Worm (Caenorhabditis elegans) whole organism, mixed stage, embryonic: ENCODE results near the gene degt-1.

Experiments used
- M03D4.4 ChIP-seq: sonication (generic microtip); optimal IDR thresholded peaks from 2 replicates; lab custom pipeline; 2017; ENCODE audit warnings: mild to moderate bottlenecking, missing genetic modification characterization, missing compliant biosample characterization
- bed-3 ChIP-seq: fragments of 200-800 bp; sonication (Bioruptor generic); optimal IDR thresholded peaks from 3 replicates; lab custom pipeline; 2018; ENCODE audit warnings: mild to moderate bottlenecking, missing genetic modification characterization, moderate library complexity, missing compliant biosample characterization
- blmp-1 ChIP-seq: fragments of 150-350 bp; optimal IDR thresholded peaks from 2 replicates; lab custom pipeline; 2014; ENCODE audit warnings: missing biosample characterization, missing genetic modification characterization
- ceh-43 ChIP-seq: fragments of 200-800 bp; sonication (Bioruptor generic); optimal IDR thresholded peaks from 2 replicates; lab custom pipeline; 2018; ENCODE audit warnings: mild to moderate bottlenecking, missing genetic modification characterization, moderate library complexity, missing compliant biosample characterization
- ceh-83 ChIP-seq: fragments of 200-800 bp; sonication (Bioruptor generic); optimal IDR thresholded peaks from 2 replicates; lab custom pipeline; 2018; ENCODE audit warnings: mild to moderate bottlenecking, missing genetic modification characterization, missing compliant biosample characterization
- ces-1 ChIP-seq: fragments of 150-350 bp; optimal IDR thresholded peaks from 2 replicates; lab custom pipeline; 2014; ENCODE audit warnings: missing biosample characterization, missing genetic modification reagents, missing genetic modification characterization
- drap-1 ChIP-seq: fragments of 200-800 bp; sonication (Bioruptor generic); optimal IDR thresholded peaks from 3 replicates; lab custom pipeline; 2018; ENCODE audit warnings: mild to moderate bottlenecking, missing genetic modification characterization, missing compliant biosample characterization
- elt-1 ChIP-seq: sonication (generic microtip); optimal IDR thresholded peaks from 2 replicates; lab custom pipeline; 2017; ENCODE audit warnings: missing genetic modification characterization, mild to moderate bottlenecking, missing compliant biosample characterization, antibody characterized with exemption, moderate library complexity, borderline replicate concordance; ENCODE audit not compliant: insufficient read depth
- elt-3 ChIP-seq: fragments of 150-350 bp; optimal IDR thresholded peaks from 2 replicates; lab custom pipeline; 2014; ENCODE audit warnings: missing biosample characterization, missing genetic modification characterization
- flh-1 ChIP-seq: fragments of 200-800 bp; sonication (Bioruptor generic); optimal IDR thresholded peaks from 2 replicates; lab custom pipeline; 2018; ENCODE audit warnings: mild to moderate bottlenecking, missing genetic modification characterization, moderate library complexity, missing compliant biosample characterization
- hlh-1 ChIP-seq: fragments of 150-350 bp; optimal IDR thresholded peaks from 2 replicates; lab custom pipeline; 2014; ENCODE audit warnings: missing biosample characterization, missing genetic modification reagents, missing genetic modification characterization
- lin-13 ChIP-seq: fragments of 150-350 bp; optimal IDR thresholded peaks from 2 replicates; lab custom pipeline; 2014; ENCODE audit warnings: missing biosample characterization, missing genetic modification characterization
- lin-32 ChIP-seq: fragments of 200-800 bp; sonication (Bioruptor generic); optimal IDR thresholded peaks from 2 replicates; lab custom pipeline; 2018; ENCODE audit warnings: mild to moderate bottlenecking, missing genetic modification characterization, missing compliant biosample characterization
- mep-1 ChIP-seq: fragments of 150-350 bp; optimal IDR thresholded peaks from 2 replicates; lab custom pipeline; 2017; ENCODE audit warnings: missing biosample characterization, missing genetic modification reagents, missing genetic modification characterization, inconsistent platforms
- mls-2 ChIP-seq: sonication (generic microtip); optimal IDR thresholded peaks from 2 replicates; lab custom pipeline; 2016; ENCODE audit warnings: mild to moderate bottlenecking, missing genetic modification characterization, moderate library complexity, missing compliant biosample characterization
- nhr-2 ChIP-seq: fragments of 150-350 bp; optimal IDR thresholded peaks from 2 replicates; lab custom pipeline; 2014; ENCODE audit warnings: missing biosample characterization, missing genetic modification characterization
- nhr-237 ChIP-seq: fragments of 150-350 bp; optimal IDR thresholded peaks from 2 replicates; lab custom pipeline; 2014; ENCODE audit warnings: missing biosample characterization, missing genetic modification characterization
- nhr-28 ChIP-seq: fragments of 150-350 bp; optimal IDR thresholded peaks from 2 replicates; lab custom pipeline; 2014; ENCODE audit warnings: missing biosample characterization, missing genetic modification characterization
- pha-4 ChIP-seq: fragments of 150-350 bp; optimal IDR thresholded peaks from 2 replicates; lab custom pipeline; 2018; ENCODE audit warnings: missing biosample characterization, missing genetic modification reagents, missing genetic modification characterization
- sem-2 ChIP-seq: fragments of 200-800 bp; sonication (Bioruptor generic); optimal IDR thresholded peaks from 2 replicates; lab custom pipeline; 2018; ENCODE audit warnings: mild to moderate bottlenecking, missing genetic modification characterization, missing compliant biosample characterization
- snpc-4 ChIP-seq: fragments of 150-350 bp; optimal IDR thresholded peaks from 2 replicates; lab custom pipeline; 2014; ENCODE audit warnings: missing biosample characterization, missing genetic modification characterization
- sptf-1 ChIP-seq: sonication (generic microtip); optimal IDR thresholded peaks from 2 replicates; lab custom pipeline; 2017; ENCODE audit warnings: mild to moderate bottlenecking, missing genetic modification characterization, moderate library complexity, missing compliant biosample characterization
- tbx-8 ChIP-seq: fragments of 200-800 bp; sonication (Bioruptor generic); optimal IDR thresholded peaks from 2 replicates; lab custom pipeline; 2018; ENCODE audit warnings: mild to moderate bottlenecking, missing genetic modification characterization, moderate library complexity, missing compliant biosample characterization
- unc-120 ChIP-seq: sonication (generic microtip); optimal IDR thresholded peaks from 2 replicates; lab custom pipeline; 2017; ENCODE audit warnings: missing genetic modification characterization, missing compliant biosample characterization; ENCODE audit not compliant: poor library complexity, severe bottlenecking
- unc-39 ChIP-seq: fragments of 150-350 bp; optimal IDR thresholded peaks from 2 replicates; lab custom pipeline; 2014; ENCODE audit warnings: missing biosample characterization, missing genetic modification characterization
- unc-62 ChIP-seq: fragments of 150-350 bp; optimal IDR thresholded peaks from 2 replicates; lab custom pipeline; 2014; ENCODE audit warnings: missing biosample characterization, missing genetic modification reagents, missing genetic modification characterization
- zip-8 ChIP-seq: fragments of 150-350 bp; optimal IDR thresholded peaks from 2 replicates; lab custom pipeline; 2014; ENCODE audit warnings: missing biosample characterization, missing genetic modification characterization
- ztf-11 ChIP-seq: fragments of 150-350 bp; optimal IDR thresholded peaks from 2 replicates; lab custom pipeline; 2014; ENCODE audit warnings: missing biosample characterization, missing genetic modification characterization

The degt-1 gene

DNA sequence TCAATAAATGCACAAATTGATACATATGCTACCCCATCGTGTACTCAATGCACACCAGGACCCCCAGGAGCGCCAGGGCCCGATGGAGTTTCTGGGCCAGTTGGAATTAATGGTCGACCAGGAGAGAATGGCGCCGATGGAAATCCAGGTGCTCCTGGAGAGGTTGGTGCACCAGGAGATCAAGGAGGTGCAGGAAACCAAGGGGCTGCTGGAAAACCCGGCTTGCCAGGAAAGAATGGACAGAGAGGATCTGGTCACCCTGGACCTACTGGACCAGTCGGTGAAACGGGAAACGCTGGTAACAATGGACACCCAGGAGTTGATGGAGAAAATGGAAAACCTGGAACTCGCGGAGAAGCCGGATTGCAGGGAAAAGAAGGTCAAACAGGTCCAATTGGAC, 21.5 kb downstream of the degt-1 start:
- TF ChIP-seq zip-8 (tag; lab: Kevin White, UChicago) (no peak), flh-1 (GFP tag; lab: Kevin White, UChicago) (no peak), nhr-28 (tag; lab: Kevin White, UChicago) (no peak), mep-1 (tag; lab: Kevin White, UChicago) (no peak), nhr-237 (no peak)
- TF ChIP-seq, all 35 proteins: peak for 0

DNA sequence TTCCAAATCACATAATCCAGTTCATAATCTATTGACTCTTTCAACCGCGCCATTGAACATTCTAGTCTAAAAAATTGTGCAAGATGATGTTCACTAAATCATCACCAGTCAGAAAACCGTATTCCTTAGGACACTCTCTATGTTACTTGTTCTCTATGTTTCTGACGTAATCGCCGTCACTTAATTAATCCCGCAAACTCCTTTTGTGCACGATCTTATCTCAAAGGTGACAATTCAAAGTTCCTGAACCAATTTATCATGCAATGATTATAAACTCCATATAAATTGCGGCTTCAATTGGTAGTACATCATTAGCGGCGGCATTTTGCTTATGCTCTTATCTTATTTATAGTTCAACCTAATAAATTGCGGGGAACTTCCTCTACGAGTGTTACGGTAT, 22.7 kb downstream of the degt-1 start:
- TF ChIP-seq unc-62 (GFP tag; lab: Kevin White, UChicago) = no peak
- TF ChIP-seq nhr-2 (tag; lab: Kevin White, UChicago) = no peak

DNA sequence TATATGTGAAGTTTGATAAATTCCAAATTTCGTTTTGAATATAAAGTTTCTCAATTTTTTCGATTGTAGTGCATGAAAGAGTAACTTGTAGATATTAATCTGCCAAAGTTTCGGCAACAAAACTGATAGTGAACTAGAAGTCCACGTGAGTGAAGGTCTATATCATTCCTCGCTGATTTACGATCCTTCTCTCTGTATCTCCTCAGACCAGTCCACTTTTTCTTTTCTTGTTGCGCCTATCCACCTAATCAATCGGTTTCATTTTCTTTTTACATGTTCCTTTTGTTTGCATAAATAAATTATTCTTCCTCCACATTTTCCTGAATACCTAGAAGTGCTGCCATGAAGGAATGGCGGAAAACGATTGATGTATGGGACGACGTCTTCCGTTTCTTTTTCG, 24.0 kb downstream of the degt-1 start:
- TF ChIP-seq nhr-28 (tag; lab: Kevin White, UChicago) (no peak), zip-8 (tag; lab: Kevin White, UChicago) (no peak), lin-13 (tag; lab: Kevin White, UChicago) (no peak), sptf-1 (no peak), drap-1 (GFP tag; lab: Kevin White, UChicago) (no peak), tbx-8 (GFP tag; lab: Kevin White, UChicago) (no peak), ceh-83 (GFP tag; lab: Kevin White, UChicago) (no peak), unc-62 (GFP tag; lab: Kevin White, UChicago) (no peak), hlh-1 (no peak), flh-1 (GFP tag; lab: Kevin White, UChicago) (no peak), unc-120 (tag; lab: Kevin White, UChicago) (no peak), M03D4.4 (tag; lab: Kevin White, UChicago) (no peak), ztf-11 (no peak), mep-1 (tag; lab: Kevin White, UChicago) (no peak)
- TF ChIP-seq, all 35 proteins: peak for 0

DNA sequence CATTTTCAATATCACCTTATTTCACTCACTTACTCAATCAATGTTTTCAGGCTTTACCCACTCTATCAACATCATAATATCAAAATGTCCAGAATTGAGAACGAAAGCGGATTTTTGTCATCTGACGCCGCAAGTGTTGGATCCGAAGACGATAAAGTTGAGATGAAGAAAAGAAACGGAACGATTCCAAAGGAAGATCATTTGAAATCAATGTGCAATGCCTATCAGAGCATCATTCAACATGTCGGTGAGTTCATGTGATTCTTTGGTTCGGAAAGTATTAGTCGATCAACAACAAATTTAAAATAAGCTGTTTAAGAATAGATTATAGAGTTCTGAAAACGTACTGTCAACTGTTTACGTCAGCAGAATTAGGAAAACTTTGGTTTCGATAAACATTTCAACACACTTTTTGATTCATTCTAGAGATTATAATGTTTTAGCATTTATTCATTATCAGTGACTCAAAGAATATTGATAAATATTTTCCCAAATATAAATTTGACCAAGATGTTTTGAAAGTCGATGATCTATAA, 24.8 kb downstream of the degt-1 start, which contains the start of gene cat-4:
cat-4 (plus strand) TSS at position 51 of the 536 bp plus-strand sequence.
- no peak for TF ChIP-seq ceh-43 (GFP tag; lab: Kevin White, UChicago)
- TF ChIP-seq pha-4 (tag; lab: Kevin White, UChicago) = no peak

DNA sequence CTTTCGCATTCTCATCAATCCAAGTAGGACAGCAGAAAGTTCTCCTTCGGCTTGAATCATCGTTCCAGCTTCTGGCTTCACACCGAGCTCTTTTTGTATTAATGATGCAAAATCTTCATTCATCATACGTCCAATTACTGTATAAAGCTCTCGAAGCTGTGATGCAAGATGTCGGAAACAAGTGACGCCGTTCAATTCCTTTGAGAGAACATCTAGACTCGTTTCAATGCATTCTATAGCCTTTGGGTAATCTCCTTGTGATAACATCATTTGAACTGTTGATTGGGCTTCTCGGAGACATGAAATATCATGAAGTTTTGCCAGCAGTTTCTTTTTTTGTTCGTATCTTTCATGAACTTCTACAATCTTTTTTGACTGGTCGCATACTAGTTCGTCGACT, 28.4 kb downstream of the degt-1 start:
- TF ChIP-seq lin-32 = no peak
- TF ChIP-seq sem-2 (GFP tag; lab: Kevin White, UChicago) = no peak
- TF ChIP-seq unc-62 (GFP tag; lab: Kevin White, UChicago) = no peak
- no peak for TF ChIP-seq blmp-1 (tag; lab: Kevin White, UChicago)
- TF ChIP-seq snpc-4 (tag; lab: Kevin White, UChicago) = no peak
- no peak for TF ChIP-seq elt-3 (tag; lab: Kevin White, UChicago)
- TF ChIP-seq nhr-2 (tag; lab: Kevin White, UChicago) = no peak
- no peak for TF ChIP-seq unc-39
- TF ChIP-seq drap-1 (GFP tag; lab: Kevin White, UChicago) = no peak
- TF ChIP-seq pha-4 (tag; lab: Kevin White, UChicago) = no peak
- no peak for TF ChIP-seq flh-1 (GFP tag; lab: Kevin White, UChicago)
- no peak for TF ChIP-seq bed-3 (GFP tag; lab: Kevin White, UChicago)
- no peak for TF ChIP-seq ces-1 (GFP tag; lab: Kevin White, UChicago)
- TF ChIP-seq elt-1 = no peak

DNA sequence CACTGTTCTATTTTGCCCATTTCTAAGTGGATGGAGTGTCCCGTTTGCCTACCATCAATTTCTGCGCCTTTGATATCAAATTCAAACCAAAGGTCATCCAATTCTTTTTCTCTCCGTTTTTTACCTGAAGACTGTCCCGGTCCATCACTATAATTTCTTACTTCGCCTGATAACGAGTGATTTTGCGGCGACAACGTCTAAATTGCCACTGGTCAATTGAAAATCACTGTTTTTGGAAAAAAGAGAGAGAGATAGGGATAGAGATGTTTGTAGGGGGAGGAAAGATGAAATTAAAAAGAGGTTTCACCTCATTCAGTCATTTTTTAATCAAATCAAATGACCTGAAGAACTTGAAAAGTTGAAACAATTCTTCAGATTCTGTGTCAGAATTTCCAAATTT, 31.4 kb downstream of the degt-1 start:
- no peak for TF ChIP-seq mls-2 (tag; lab: Kevin White, UChicago)
- TF ChIP-seq unc-39 = no peak
- no peak for TF ChIP-seq flh-1 (GFP tag; lab: Kevin White, UChicago)
- TF ChIP-seq M03D4.4 (tag; lab: Kevin White, UChicago) = no peak
- no peak for TF ChIP-seq unc-62 (GFP tag; lab: Kevin White, UChicago)
- TF ChIP-seq lin-32 = no peak
- TF ChIP-seq sptf-1 = no peak
- no peak for TF ChIP-seq lin-13 (tag; lab: Kevin White, UChicago)
- TF ChIP-seq sem-2 (GFP tag; lab: Kevin White, UChicago) = no peak
- TF ChIP-seq hlh-1 = no peak
- no peak for TF ChIP-seq nhr-237
- no peak for TF ChIP-seq tbx-8 (GFP tag; lab: Kevin White, UChicago)
